Worm (Caenorhabditis elegans) whole organism, L2 larva: ENCODE results near the gene F57H12.5.

Experiments used
- R02D3.7 ChIP-seq: fragments of 150-350 bp; optimal IDR thresholded peaks from 2 replicates; lab custom pipeline; 2014; ENCODE audit warnings: missing biosample characterization, missing genetic modification characterization
- Y55F3AM.14 ChIP-seq: fragments of 200-800 bp; sonication (Bioruptor generic); optimal IDR thresholded peaks from 2 replicates; lab custom pipeline; 2018; ENCODE audit warnings: mild to moderate bottlenecking, missing genetic modification characterization, missing compliant biosample characterization
- ZK546.5 ChIP-seq: sonication (generic microtip); optimal IDR thresholded peaks from 2 replicates; lab custom pipeline; 2017; ENCODE audit warnings: missing biosample characterization, missing genetic modification characterization
- alr-1 ChIP-seq: fragments of 150-350 bp; optimal IDR thresholded peaks from 2 replicates; lab custom pipeline; 2014; ENCODE audit warnings: missing biosample characterization, missing genetic modification characterization
- ama-1 ChIP-seq: fragments of 150-350 bp; optimal IDR thresholded peaks from 2 replicates; lab custom pipeline; 2018; ENCODE audit warnings: inconsistent platforms
- mdl-1 ChIP-seq, 2 experiments: fragments of 150-350 bp in 1 of 2; sonication (generic microtip) in 1 of 2; optimal IDR thresholded peaks; 2 replicates each; lab custom pipeline; 2017; ENCODE audit warnings: missing biosample characterization in 2 of 2, missing genetic modification characterization in 2 of 2
- nhr-11 ChIP-seq: fragments of 150-350 bp; optimal IDR thresholded peaks from 2 replicates; lab custom pipeline; 2014; ENCODE audit warnings: missing biosample characterization, missing genetic modification characterization
- skn-1 ChIP-seq: sonication (generic microtip); optimal IDR thresholded peaks from 2 replicates; lab custom pipeline; 2017; ENCODE audit warnings: missing biosample characterization, missing genetic modification characterization
- unc-55 ChIP-seq: fragments of 150-350 bp; sonication (generic microtip); optimal IDR thresholded peaks from 3 replicates; lab custom pipeline; 2014; ENCODE audit warnings: missing biosample characterization, missing genetic modification reagents, missing genetic modification characterization
- ztf-11 ChIP-seq: sonication (generic microtip); optimal IDR thresholded peaks from 2 replicates; lab custom pipeline; 2017; ENCODE audit warnings: missing biosample characterization, missing genetic modification characterization

- TF ChIP-seq Y55F3AM.14 (GFP tag; lab: Kevin White, UChicago) (no peak), ztf-11 (tag; lab: Kevin White, UChicago) (no peak), ama-1 (lab: Kevin White, UChicago) (no peak), R02D3.7 (tag; lab: Kevin White, UChicago) (no peak), nhr-11 (tag; lab: Kevin White, UChicago) (no peak), ZK546.5 (tag; lab: Kevin White, UChicago) (no peak), mdl-1 (tag; optimal IDR thresholded peaks at IDR 0.05; lab: Kevin White, UChicago) (no peak), unc-55 (GFP tag; lab: Kevin White, UChicago) (no peak), skn-1 (tag; lab: Kevin White, UChicago) (no peak), alr-1 (tag; lab: Kevin White, UChicago) (no peak)
These were observed 45.2 kb downstream of the F57H12.5 start, which contains the start of gene Y42H9B.3 for ce11 chrIV:8012330-8012729.
